Worm (Caenorhabditis elegans) whole organism, L3 larva: ENCODE results near the gene T03G11.10.

Experiments
- R02D3.7 ChIP-seq: fragments of 150-350 bp; optimal IDR thresholded peaks from 2 replicates; lab custom pipeline; 2014; ENCODE audit warnings: missing biosample characterization, missing genetic modification characterization
- ZK546.5 ChIP-seq: sonication (generic microtip); optimal IDR thresholded peaks from 2 replicates; lab custom pipeline; 2017; ENCODE audit warnings: missing biosample characterization, missing genetic modification characterization
- aly-2 ChIP-seq: fragments of 150-350 bp; optimal IDR thresholded peaks from 2 replicates; lab custom pipeline; 2014; ENCODE audit warnings: missing biosample characterization, missing genetic modification characterization
- ama-1 ChIP-seq: fragments of 150-350 bp; optimal IDR thresholded peaks from 2 replicates; lab custom pipeline; 2018
- ceh-16 ChIP-seq: sonication (generic microtip); optimal IDR thresholded peaks from 2 replicates; lab custom pipeline; 2017; ENCODE audit warnings: missing biosample characterization, missing genetic modification characterization
- ceh-28 ChIP-seq: fragments of 150-350 bp; optimal IDR thresholded peaks from 2 replicates; lab custom pipeline; 2014; ENCODE audit warnings: missing biosample characterization, missing genetic modification reagents, missing genetic modification characterization
- ceh-82 ChIP-seq: fragments of 150-350 bp; optimal IDR thresholded peaks from 2 replicates; lab custom pipeline; 2014; ENCODE audit warnings: missing biosample characterization, missing genetic modification characterization
- ceh-9 ChIP-seq: sonication (generic microtip); optimal IDR thresholded peaks from 2 replicates; lab custom pipeline; 2018; ENCODE audit warnings: missing biosample characterization, missing genetic modification characterization
- daf-12 ChIP-seq: fragments of 150-350 bp; optimal IDR thresholded peaks from 2 replicates; lab custom pipeline; 2014; ENCODE audit warnings: missing biosample characterization, missing genetic modification reagents, missing genetic modification characterization
- egl-27 ChIP-seq: sonication (generic microtip); optimal IDR thresholded peaks from 4 replicates; lab custom pipeline; 2017; ENCODE audit warnings: missing biosample characterization, missing genetic modification reagents, missing genetic modification characterization
- egl-5 ChIP-seq: fragments of 150-350 bp; optimal IDR thresholded peaks from 2 replicates; lab custom pipeline; 2017; ENCODE audit warnings: missing biosample characterization, missing genetic modification reagents, missing genetic modification characterization, inconsistent platforms
- elt-1 ChIP-seq: fragments of 150-350 bp; optimal IDR thresholded peaks from 2 replicates; lab custom pipeline; 2014; ENCODE audit warnings: missing biosample characterization, missing genetic modification characterization
- elt-2 ChIP-seq: sonication (generic microtip); optimal IDR thresholded peaks from 2 replicates; lab custom pipeline; 2016; ENCODE audit warnings: missing genetic modification reagents, mild to moderate bottlenecking, missing genetic modification characterization, missing compliant biosample characterization
- elt-3 ChIP-seq, 3 experiments: fragments of 150-350 bp in 1 of 3; sonication (generic microtip) in 2 of 3; optimal IDR thresholded peaks; 2 replicates in 2 of 3; 4 replicates in 1 of 3; lab custom pipeline; 2014 to 2017; ENCODE audit warnings: missing biosample characterization in 3 of 3, missing genetic modification characterization in 3 of 3
- eor-1 ChIP-seq, 2 experiments: fragments of 150-350 bp; optimal IDR thresholded peaks; 2 replicates each; lab custom pipeline; 2014 to 2018; ENCODE audit warnings: missing biosample characterization in 2 of 2, missing genetic modification characterization in 2 of 2
- fkh-10 ChIP-seq: sonication (generic microtip); optimal IDR thresholded peaks from 2 replicates; lab custom pipeline; 2017; ENCODE audit warnings: missing biosample characterization, missing genetic modification reagents, missing genetic modification characterization
- fkh-2 ChIP-seq: fragments of 150-350 bp; optimal IDR thresholded peaks from 2 replicates; lab custom pipeline; 2014; ENCODE audit warnings: missing biosample characterization, missing genetic modification reagents, missing genetic modification characterization
- fos-1 ChIP-seq: fragments of 150-350 bp; optimal IDR thresholded peaks from 2 replicates; lab custom pipeline; 2014; ENCODE audit warnings: missing biosample characterization, missing genetic modification characterization
- hmg-11 ChIP-seq: sonication (generic microtip); optimal IDR thresholded peaks from 2 replicates; lab custom pipeline; 2016; ENCODE audit warnings: missing genetic modification characterization, missing compliant biosample characterization
- jun-1 ChIP-seq: fragments of 150-350 bp; optimal IDR thresholded peaks from 2 replicates; lab custom pipeline; 2014; ENCODE audit warnings: missing biosample characterization, missing genetic modification reagents, missing genetic modification characterization
- lin-15B ChIP-seq: fragments of 150-350 bp; optimal IDR thresholded peaks from 2 replicates; lab custom pipeline; 2014; ENCODE audit warnings: missing biosample characterization, missing genetic modification characterization
- lin-39 ChIP-seq: fragments of 150-350 bp; optimal IDR thresholded peaks from 2 replicates; lab custom pipeline; 2018; ENCODE audit warnings: missing biosample characterization, missing genetic modification reagents, missing genetic modification characterization
- lsy-12 ChIP-seq: sonication (generic microtip); optimal IDR thresholded peaks from 2 replicates; lab custom pipeline; 2016; ENCODE audit warnings: mild to moderate bottlenecking, missing genetic modification characterization, missing compliant biosample characterization
- mdl-1 ChIP-seq: fragments of 150-350 bp; optimal IDR thresholded peaks from 2 replicates; lab custom pipeline; 2014; ENCODE audit warnings: missing biosample characterization, missing genetic modification characterization
- mml-1 ChIP-seq: fragments of 150-350 bp; sonication (generic microtip); optimal IDR thresholded peaks from 3 replicates; lab custom pipeline; 2014; ENCODE audit warnings: missing biosample characterization, missing genetic modification characterization
- nfya-1 ChIP-seq: sonication (generic microtip); optimal IDR thresholded peaks from 2 replicates; lab custom pipeline; 2017; ENCODE audit warnings: missing genetic modification characterization, mild to moderate bottlenecking, missing compliant biosample characterization, antibody characterized with exemption, moderate library complexity; ENCODE audit not compliant: insufficient read depth
- nhr-11 ChIP-seq: fragments of 150-350 bp; optimal IDR thresholded peaks from 2 replicates; lab custom pipeline; 2014; ENCODE audit warnings: missing biosample characterization, missing genetic modification characterization
- nhr-12 ChIP-seq: fragments of 150-350 bp; optimal IDR thresholded peaks from 2 replicates; lab custom pipeline; 2014; ENCODE audit warnings: missing biosample characterization, missing genetic modification characterization
- nhr-23 ChIP-seq: fragments of 150-350 bp; optimal IDR thresholded peaks from 2 replicates; lab custom pipeline; 2014; ENCODE audit warnings: missing biosample characterization, missing genetic modification reagents, missing genetic modification characterization
- nhr-237 ChIP-seq: fragments of 150-350 bp; optimal IDR thresholded peaks from 2 replicates; lab custom pipeline; 2014; ENCODE audit warnings: missing biosample characterization, missing genetic modification characterization
- nhr-25 ChIP-seq: sonication (generic microtip); optimal IDR thresholded peaks from 2 replicates; lab custom pipeline; 2017; ENCODE audit warnings: missing biosample characterization, missing genetic modification characterization
- nhr-28 ChIP-seq: fragments of 150-350 bp; optimal IDR thresholded peaks from 2 replicates; lab custom pipeline; 2014; ENCODE audit warnings: missing biosample characterization, missing genetic modification characterization
- nhr-43 ChIP-seq: sonication (generic microtip); optimal IDR thresholded peaks from 2 replicates; lab custom pipeline; 2016; ENCODE audit warnings: mild to moderate bottlenecking, missing genetic modification characterization, missing compliant biosample characterization; ENCODE audit not compliant: poor library complexity, severe bottlenecking
- nhr-67 ChIP-seq: fragments of 150-350 bp; optimal IDR thresholded peaks from 2 replicates; lab custom pipeline; 2014; ENCODE audit warnings: missing biosample characterization, missing genetic modification characterization
- nhr-76 ChIP-seq: fragments of 150-350 bp; sonication (generic microtip); optimal IDR thresholded peaks from 5 replicates; lab custom pipeline; 2014; ENCODE audit warnings: missing biosample characterization, missing genetic modification characterization
- nhr-77 ChIP-seq: fragments of 150-350 bp; optimal IDR thresholded peaks from 2 replicates; lab custom pipeline; 2014; ENCODE audit warnings: missing biosample characterization, missing genetic modification characterization
- pha-4 ChIP-seq: fragments of 150-350 bp; optimal IDR thresholded peaks from 2 replicates; lab custom pipeline; 2014; ENCODE audit warnings: missing biosample characterization, missing genetic modification reagents, missing genetic modification characterization
- pqm-1 ChIP-seq: fragments of 150-350 bp; optimal IDR thresholded peaks from 2 replicates; lab custom pipeline; 2017; ENCODE audit warnings: missing biosample characterization, missing genetic modification characterization, inconsistent platforms
- sea-2 ChIP-seq: fragments of 150-350 bp; sonication (generic microtip); optimal IDR thresholded peaks from 4 replicates; lab custom pipeline; 2014; ENCODE audit warnings: missing biosample characterization, missing genetic modification reagents, missing genetic modification characterization
- skn-1 ChIP-seq: fragments of 150-350 bp; optimal IDR thresholded peaks from 2 replicates; lab custom pipeline; 2014; ENCODE audit warnings: missing biosample characterization, missing genetic modification characterization
- snpc-4 ChIP-seq: fragments of 150-350 bp; optimal IDR thresholded peaks from 2 replicates; lab custom pipeline; 2014; ENCODE audit warnings: missing biosample characterization, missing genetic modification characterization
- tbx-2 ChIP-seq: sonication (generic microtip); optimal IDR thresholded peaks from 2 replicates; lab custom pipeline; 2016; ENCODE audit warnings: mild to moderate bottlenecking, missing genetic modification characterization, missing compliant biosample characterization
- unc-39 ChIP-seq: sonication (generic microtip); optimal IDR thresholded peaks from 4 replicates; lab custom pipeline; 2017; ENCODE audit warnings: missing biosample characterization, missing genetic modification characterization
- unc-62 ChIP-seq: fragments of 150-350 bp; sonication (generic microtip); optimal IDR thresholded peaks from 4 replicates; lab custom pipeline; 2014; ENCODE audit warnings: missing biosample characterization, missing genetic modification reagents, missing genetic modification characterization
- zag-1 ChIP-seq: fragments of 150-350 bp; optimal IDR thresholded peaks from 2 replicates; lab custom pipeline; 2014; ENCODE audit warnings: missing biosample characterization, missing genetic modification characterization
- ztf-11 ChIP-seq: fragments of 150-350 bp; optimal IDR thresholded peaks from 2 replicates; lab custom pipeline; 2014; ENCODE audit warnings: missing biosample characterization, missing genetic modification characterization
- ztf-4 ChIP-seq: fragments of 150-350 bp; optimal IDR thresholded peaks from 2 replicates; lab custom pipeline; 2014; ENCODE audit warnings: missing biosample characterization, missing genetic modification characterization

The T03G11.10 gene

DNA sequence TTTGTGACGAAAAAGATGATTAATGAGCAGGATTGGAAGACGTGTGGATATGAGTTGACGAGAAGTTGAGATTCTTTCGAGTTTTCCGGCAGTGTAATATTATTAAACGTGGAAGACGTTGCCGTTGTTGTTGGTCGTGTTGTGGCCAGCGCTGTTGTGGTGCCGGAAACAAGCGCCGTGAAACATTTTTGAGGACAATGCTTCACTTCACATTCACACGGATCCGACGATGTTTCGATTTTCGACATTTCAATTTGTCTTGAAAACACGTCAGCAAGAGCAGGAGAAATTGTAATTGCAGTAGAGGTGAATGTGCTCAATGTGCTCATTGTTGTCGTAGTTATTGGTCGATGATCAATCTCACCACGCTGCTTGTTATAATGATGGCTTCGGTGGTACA lies 2.2 kb downstream of the T03G11.10 start:
- no peak for TF ChIP-seq mml-1 (tag; lab: Kevin White, UChicago)
- TF ChIP-seq nhr-12 (tag; lab: Kevin White, UChicago) = no peak
- no peak for TF ChIP-seq tbx-2
- TF ChIP-seq jun-1 (tag; lab: Kevin White, UChicago) = no peak
- TF ChIP-seq unc-62 (GFP tag; lab: Kevin White, UChicago) = no peak
- no peak for TF ChIP-seq lin-15B (tag; lab: Kevin White, UChicago)
- no peak for TF ChIP-seq nhr-67 (tag; lab: Kevin White, UChicago)
- TF ChIP-seq zag-1 = no peak
- no peak for TF ChIP-seq nhr-43 (tag; lab: Kevin White, UChicago)
- no peak for TF ChIP-seq egl-27
- no peak for TF ChIP-seq nhr-76 (tag; lab: Kevin White, UChicago)
- no peak for TF ChIP-seq elt-1 (tag; lab: Kevin White, UChicago)
- no peak for TF ChIP-seq nhr-237 (tag; lab: Kevin White, UChicago)
- TF ChIP-seq elt-3 (tag; optimal IDR thresholded peaks at IDR 0.05; lab: Kevin White, UChicago) = no peak
- TF ChIP-seq hmg-11 = no peak

DNA sequence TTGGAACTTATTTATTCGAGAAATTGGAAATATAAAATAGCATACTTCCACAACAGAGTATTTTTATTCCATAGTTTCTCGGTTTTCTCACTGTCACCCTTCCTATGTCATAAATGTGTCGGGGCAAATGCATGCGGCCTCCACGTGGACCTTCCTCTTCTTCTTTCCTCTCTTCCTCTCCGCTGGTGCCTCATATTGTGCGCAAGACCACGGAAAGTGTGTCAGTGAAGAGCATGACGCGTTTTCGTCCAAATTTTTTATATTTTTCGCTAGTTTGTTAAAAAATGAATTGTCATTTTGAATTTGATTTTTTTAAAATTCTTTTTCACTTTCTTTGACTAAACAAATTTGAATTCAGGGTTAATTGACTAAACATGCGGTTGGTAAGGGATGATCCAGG lies 5.9 kb downstream of the T03G11.10 start, which contains the start of gene mans-3:
Gene mans-3, plus strand, starts transcription at position 359 of the 400 bp plus-strand sequence.
- peak; percentile 94 for TF ChIP-seq nhr-43 (tag; lab: Kevin White, UChicago)
- TF ChIP-seq aly-2 (tag; lab: Kevin White, UChicago) = no peak
- TF ChIP-seq ceh-82 (tag; lab: Kevin White, UChicago) = peak; percentile 33
- no peak for TF ChIP-seq nhr-77 (tag; lab: Kevin White, UChicago)
- TF ChIP-seq eor-1 (tag; optimal IDR thresholded peaks at IDR 0.05; lab: Kevin White, UChicago) = no peak
- no peak for TF ChIP-seq unc-39 (tag; lab: Kevin White, UChicago)
- TF ChIP-seq ceh-16 (tag; lab: Kevin White, UChicago) = no peak
- peak; percentile 73 for TF ChIP-seq lin-15B (tag; lab: Kevin White, UChicago)
- TF ChIP-seq snpc-4 (tag; lab: Kevin White, UChicago) = peak; percentile 92
- peak; percentile 19 for TF ChIP-seq elt-1 (tag; lab: Kevin White, UChicago)
- TF ChIP-seq unc-62 (GFP tag; lab: Kevin White, UChicago) = peak; percentile 58
- TF ChIP-seq lin-39 (tag; lab: Kevin White, UChicago) = peak; percentile 73
- no peak for TF ChIP-seq ama-1 (lab: Kevin White, UChicago)
- TF ChIP-seq pqm-1 = peak; percentile 52
- TF ChIP-seq nhr-11 = peak; percentile 21
- peak; percentile 21 for TF ChIP-seq egl-27
- TF ChIP-seq ceh-9 (tag; lab: Kevin White, UChicago) = no peak
- peak; percentile 78 for TF ChIP-seq fkh-10 (GFP tag; lab: Kevin White, UChicago)
- peak; percentile 76 for TF ChIP-seq elt-2 (tag; lab: Kevin White, UChicago)
- no peak for TF ChIP-seq nhr-12 (tag; lab: Kevin White, UChicago)
- no peak for TF ChIP-seq sea-2 (GFP tag; lab: Kevin White, UChicago)
- TF ChIP-seq nhr-67 (tag; lab: Kevin White, UChicago) = no peak
- TF ChIP-seq ZK546.5 (tag; lab: Kevin White, UChicago) = no peak
- TF ChIP-seq pha-4 = peak; percentile 85
- peak; percentile 93 for TF ChIP-seq mml-1 (tag; lab: Kevin White, UChicago)
- peak; percentile 80 for TF ChIP-seq lsy-12 (tag; lab: Kevin White, UChicago)
- peak; percentile 95 for TF ChIP-seq nhr-23 (tag; lab: Kevin White, UChicago)
- no peak for TF ChIP-seq elt-3 (tag; optimal IDR thresholded peaks at IDR 0.05; lab: Kevin White, UChicago)
- peak; percentile 56 for TF ChIP-seq egl-5
- no peak for TF ChIP-seq daf-12 (tag; lab: Kevin White, UChicago)
- TF ChIP-seq nfya-1 = peak; percentile 90
- no peak for TF ChIP-seq nhr-237 (tag; lab: Kevin White, UChicago)
- TF ChIP-seq mdl-1 = peak; percentile 91
- TF ChIP-seq R02D3.7 (tag; lab: Kevin White, UChicago) = peak; percentile 65
- TF ChIP-seq hmg-11 = peak; percentile 91
- peak; percentile 91 for TF ChIP-seq jun-1 (tag; lab: Kevin White, UChicago)
- peak; percentile 88 for TF ChIP-seq tbx-2
- TF ChIP-seq nhr-25 (tag; lab: Kevin White, UChicago) = peak; percentile 76
- TF ChIP-seq nhr-76 (tag; lab: Kevin White, UChicago) = no peak
- peak; percentile 76 for TF ChIP-seq skn-1 (tag; lab: Kevin White, UChicago)
- TF ChIP-seq ceh-28 (tag; lab: Kevin White, UChicago) = peak; percentile 62
- peak; percentile 53 for TF ChIP-seq fos-1
- TF ChIP-seq nhr-28 (tag; lab: Kevin White, UChicago) = peak; percentile 51
- no peak for TF ChIP-seq fkh-2
- TF ChIP-seq ztf-4 = peak; percentile 26
- TF ChIP-seq ztf-11 (tag; lab: Kevin White, UChicago) = no peak
- TF ChIP-seq zag-1 = no peak
- TF ChIP-seq, all 47 proteins: peak for 29
